Worm (Caenorhabditis elegans) whole organism, young adult: ENCODE data around the gene morc-1.

Source experiments
- B0261.1 ChIP-seq: sonication (generic microtip); optimal IDR thresholded peaks from 2 replicates; lab custom pipeline; 2016; ENCODE audit warnings: mild to moderate bottlenecking, missing genetic modification characterization, moderate library complexity, missing compliant biosample characterization
- C06A6.2 ChIP-seq: fragments of 200-800 bp; sonication (Bioruptor generic); conservative IDR thresholded peaks from 2 replicates; pipeline ENCODE4 v1.3.6; 2022; ENCODE audit warnings: missing genetic modification characterization, missing compliant biosample characterization
- C17E4.6 ChIP-seq: fragments of 200-800 bp; sonication (Bioruptor generic); IDR thresholded peaks from 2 replicates; pipeline ENCODE4 v1.3.6; 2022; ENCODE audit warnings: missing genetic modification reagents, missing genetic modification characterization, missing compliant biosample characterization
- F37B4.10 ChIP-seq: fragments of 200-800 bp; sonication (Bioruptor generic); IDR thresholded peaks from 2 replicates; pipeline ENCODE4 v1.3.6; 2022; ENCODE audit warnings: missing genetic modification characterization, missing compliant biosample characterization
- F52B5.7 ChIP-seq: sonication (generic microtip); optimal IDR thresholded peaks from 2 replicates; lab custom pipeline; 2016; ENCODE audit warnings: mild to moderate bottlenecking, missing genetic modification characterization, missing compliant biosample characterization
- Y53G8AR.9 ChIP-seq: fragments of 200-800 bp; sonication (Bioruptor generic); conservative IDR thresholded peaks from 2 replicates; pipeline ENCODE4 v1.3.6; 2022; ENCODE audit warnings: missing genetic modification reagents, missing genetic modification characterization, missing compliant biosample characterization
- ZK185.1 ChIP-seq: sonication (generic microtip); optimal IDR thresholded peaks from 2 replicates; lab custom pipeline; 2016; ENCODE audit warnings: mild to moderate bottlenecking, missing genetic modification characterization, missing compliant biosample characterization; ENCODE audit not compliant: poor library complexity, severe bottlenecking
- ama-1 ChIP-seq, 3 experiments: fragments of 150-350 bp in 1 of 3; sonication (generic microtip) in 2 of 3; optimal IDR thresholded peaks; 2 replicates each; lab custom pipeline; 2014 to 2018; ENCODE audit warnings: missing biosample characterization in 2 of 3, missing genetic modification characterization in 2 of 3, missing genetic modification reagents in 2 of 3
- aptf-2 ChIP-seq: fragments of 200-800 bp; sonication (Bioruptor generic); conservative IDR thresholded peaks from 2 replicates; pipeline ENCODE4 v1.3.6; 2022; ENCODE audit warnings: missing genetic modification reagents, missing genetic modification characterization, missing compliant biosample characterization
- atf-7 ChIP-seq: sonication (generic microtip); optimal IDR thresholded peaks from 2 replicates; lab custom pipeline; 2017; ENCODE audit warnings: mild to moderate bottlenecking, missing genetic modification characterization, missing compliant biosample characterization
- ccch-3 ChIP-seq: fragments of 200-800 bp; sonication (Bioruptor generic); optimal IDR thresholded peaks from 2 replicates; lab custom pipeline; 2018; ENCODE audit warnings: mild to moderate bottlenecking, missing genetic modification characterization, missing compliant biosample characterization
- cebp-1 ChIP-seq, 2 experiments: fragments of 200-800 bp in 1 of 2; sonication (Bioruptor generic) in 1 of 2; sonication (generic microtip) in 1 of 2; IDR thresholded peaks in 1 of 2; optimal IDR thresholded peaks in 1 of 2; 2 replicates each; pipeline versions ENCODE4 v1.3.6 to Lab custom; 2017 to 2022; ENCODE audit warnings: missing compliant biosample characterization in 2 of 2, missing genetic modification characterization in 2 of 2, mild to moderate bottlenecking in 1 of 2, missing genetic modification reagents in 1 of 2, moderate library complexity in 1 of 2
- ceh-100 ChIP-seq: fragments of 200-800 bp; sonication (Bioruptor generic); IDR thresholded peaks from 2 replicates; pipeline ENCODE4 v1.3.6; 2022; ENCODE audit warnings: missing genetic modification reagents, missing genetic modification characterization, missing compliant biosample characterization
- ceh-27 ChIP-seq: fragments of 200-800 bp; sonication (Bioruptor generic); optimal IDR thresholded peaks from 2 replicates; lab custom pipeline; 2018; ENCODE audit warnings: mild to moderate bottlenecking, missing genetic modification characterization, moderate library complexity, missing compliant biosample characterization
- ceh-40 ChIP-seq: fragments of 200-800 bp; sonication (Bioruptor generic); IDR thresholded peaks from 2 replicates; pipeline ENCODE4 v1.3.6; 2022; ENCODE audit warnings: missing genetic modification characterization, missing compliant biosample characterization
- ceh-58 ChIP-seq: fragments of 200-800 bp; sonication (Bioruptor generic); IDR thresholded peaks from 2 replicates; pipeline ENCODE4 v1.3.6; 2022; ENCODE audit warnings: missing genetic modification characterization, missing compliant biosample characterization
- dox-1 ChIP-seq: fragments of 200-800 bp; sonication (Bioruptor generic); IDR thresholded peaks from 2 replicates; pipeline ENCODE4 v1.3.6; 2022; ENCODE audit warnings: missing genetic modification reagents, missing genetic modification characterization, missing compliant biosample characterization
- efl-1 ChIP-seq: fragments of 150-350 bp; optimal IDR thresholded peaks from 2 replicates; lab custom pipeline; 2014; ENCODE audit warnings: missing biosample characterization, missing genetic modification reagents, missing genetic modification characterization
- gei-17 ChIP-seq: fragments of 200-800 bp; sonication (Bioruptor generic); optimal IDR thresholded peaks from 2 replicates; lab custom pipeline; 2018; ENCODE audit warnings: mild to moderate bottlenecking, missing genetic modification characterization, missing compliant biosample characterization
- hmg-1.2 ChIP-seq: fragments of 200-800 bp; sonication (Bioruptor generic); IDR thresholded peaks from 2 replicates; pipeline ENCODE4 v1.3.6; 2022; ENCODE audit warnings: missing genetic modification reagents, missing genetic modification characterization, missing compliant biosample characterization
- lag-1 ChIP-seq: fragments of 200-800 bp; sonication (Bioruptor generic); IDR thresholded peaks from 2 replicates; pipeline ENCODE4 v1.3.6; 2022; ENCODE audit warnings: missing genetic modification reagents, missing genetic modification characterization, missing compliant biosample characterization
- let-607 ChIP-seq, 2 experiments: fragments of 200-800 bp in 1 of 2; sonication (Bioruptor generic) in 1 of 2; sonication (generic microtip) in 1 of 2; optimal IDR thresholded peaks; 2 replicates each; lab custom pipeline; 2016 to 2018; ENCODE audit warnings: mild to moderate bottlenecking in 2 of 2, missing compliant biosample characterization in 2 of 2, missing genetic modification characterization in 2 of 2, moderate library complexity in 2 of 2, missing genotype in 1 of 2
- lin-26 ChIP-seq: fragments of 200-800 bp; sonication (Bioruptor generic); IDR thresholded peaks from 2 replicates; pipeline ENCODE4 v1.3.6; 2022; ENCODE audit warnings: missing genetic modification reagents, missing genetic modification characterization, missing compliant biosample characterization
- lin-35 ChIP-seq, 3 experiments: fragments of 150-350 bp in 2 of 3; sonication (generic microtip) in 1 of 3; optimal IDR thresholded peaks; 2 replicates each; lab custom pipeline; 2014 to 2018; ENCODE audit warnings: missing biosample characterization in 3 of 3, missing genetic modification characterization in 3 of 3, missing genetic modification reagents in 3 of 3
- lin-40 ChIP-seq: sonication (generic microtip); optimal IDR thresholded peaks from 2 replicates; lab custom pipeline; 2016; ENCODE audit warnings: missing genetic modification characterization, mild to moderate bottlenecking, missing compliant biosample characterization, missing genotype, missing genetic modification reagents
- mcd-1 ChIP-seq: fragments of 200-800 bp; sonication (Bioruptor generic); IDR thresholded peaks from 2 replicates; pipeline ENCODE4 v1.3.6; 2022; ENCODE audit warnings: missing genetic modification reagents, missing genetic modification characterization, missing compliant biosample characterization
- nfya-1 ChIP-seq: sonication (generic microtip); optimal IDR thresholded peaks from 2 replicates; lab custom pipeline; 2017; ENCODE audit warnings: antibody characterized with exemption, missing compliant biosample characterization, missing genetic modification characterization, borderline replicate concordance; ENCODE audit not compliant: insufficient read depth
- nhr-120 ChIP-seq: fragments of 200-800 bp; sonication (Bioruptor generic); IDR thresholded peaks from 2 replicates; pipeline ENCODE4 v1.3.6; 2022; ENCODE audit warnings: missing genetic modification characterization, missing compliant biosample characterization
- nhr-27 ChIP-seq: fragments of 200-800 bp; sonication (Bioruptor generic); optimal IDR thresholded peaks from 2 replicates; lab custom pipeline; 2018; ENCODE audit warnings: mild to moderate bottlenecking, missing genetic modification characterization, moderate library complexity, missing compliant biosample characterization
- nhr-80 ChIP-seq: sonication (generic microtip); optimal IDR thresholded peaks from 2 replicates; lab custom pipeline; 2016; ENCODE audit warnings: missing genetic modification characterization, missing compliant biosample characterization
- nhr-90 ChIP-seq: sonication (generic microtip); optimal IDR thresholded peaks from 2 replicates; lab custom pipeline; 2016; ENCODE audit warnings: missing genotype, mild to moderate bottlenecking, missing genetic modification characterization, missing compliant biosample characterization
- pbrm-1 ChIP-seq: fragments of 200-800 bp; sonication (Bioruptor generic); IDR thresholded peaks from 2 replicates; pipeline ENCODE4 v1.3.6; 2022; ENCODE audit warnings: missing genetic modification reagents, missing genetic modification characterization, missing compliant biosample characterization
- rpc-1 ChIP-seq, 2 experiments: fragments of 150-350 bp in 1 of 2; sonication (generic microtip) in 1 of 2; optimal IDR thresholded peaks; 2 replicates each; lab custom pipeline; 2014 to 2018; ENCODE audit warnings: missing biosample characterization in 1 of 2, missing genetic modification characterization in 1 of 2, missing genetic modification reagents in 1 of 2, missing genotype in 1 of 2
- sea-2 ChIP-seq: fragments of 200-800 bp; sonication (Bioruptor generic); IDR thresholded peaks from 2 replicates; pipeline ENCODE4 v1.3.6; 2022; ENCODE audit warnings: missing genetic modification characterization, missing compliant biosample characterization
- snpc-4 ChIP-seq, 5 experiments: fragments of 150-350 bp in 1 of 5; sonication (generic microtip) in 4 of 5; optimal IDR thresholded peaks; 2 replicates each; lab custom pipeline; 2014 to 2018; ENCODE audit warnings: missing genetic modification characterization in 5 of 5, missing biosample characterization in 3 of 5, antibody characterized with exemption in 2 of 5, mild to moderate bottlenecking in 2 of 5, missing compliant biosample characterization in 2 of 5, missing genotype in 2 of 5, moderate library complexity in 2 of 5, missing genetic modification reagents in 1 of 5
- sptf-2 ChIP-seq: fragments of 200-800 bp; sonication (Bioruptor generic); optimal IDR thresholded peaks from 2 replicates; lab custom pipeline; 2018; ENCODE audit warnings: mild to moderate bottlenecking, missing genetic modification characterization, missing compliant biosample characterization
- tbp1 ChIP-seq: fragments of 200-800 bp; sonication (Bioruptor generic); optimal IDR thresholded peaks from 2 replicates; lab custom pipeline; 2018; ENCODE audit warnings: mild to moderate bottlenecking, missing genetic modification characterization, missing compliant biosample characterization
- tlf-1 ChIP-seq: fragments of 200-800 bp; sonication (Bioruptor generic); optimal IDR thresholded peaks from 2 replicates; lab custom pipeline; 2018; ENCODE audit warnings: mild to moderate bottlenecking, missing genetic modification characterization, missing compliant biosample characterization
- unc-130 ChIP-seq: sonication (generic microtip); optimal IDR thresholded peaks from 2 replicates; lab custom pipeline; 2016; ENCODE audit warnings: missing genetic modification reagents, missing genetic modification characterization, missing compliant biosample characterization
- xnd-1 ChIP-seq: sonication (generic microtip); optimal IDR thresholded peaks from 2 replicates; lab custom pipeline; 2016; ENCODE audit warnings: missing genotype, missing genetic modification reagents, missing genetic modification characterization, missing compliant biosample characterization
- zfh-2 ChIP-seq: fragments of 200-800 bp; sonication (Bioruptor generic); conservative IDR thresholded peaks from 2 replicates; pipeline ENCODE4 v1.3.6; 2022; ENCODE audit warnings: missing genetic modification reagents, missing genetic modification characterization, missing compliant biosample characterization
- zim-3 ChIP-seq: sonication (generic microtip); optimal IDR thresholded peaks from 2 replicates; lab custom pipeline; 2017; ENCODE audit warnings: mild to moderate bottlenecking, missing genetic modification characterization, moderate library complexity, missing compliant biosample characterization
- ztf-26 ChIP-seq: sonication (generic microtip); optimal IDR thresholded peaks from 2 replicates; lab custom pipeline; 2017; ENCODE audit warnings: missing genetic modification characterization, missing compliant biosample characterization
- ztf-28 ChIP-seq: fragments of 200-800 bp; sonication (Bioruptor generic); IDR thresholded peaks from 2 replicates; pipeline ENCODE4 v1.3.6; 2022; ENCODE audit warnings: missing genetic modification reagents, missing genetic modification characterization, missing compliant biosample characterization

morc-1 gene

DNA sequence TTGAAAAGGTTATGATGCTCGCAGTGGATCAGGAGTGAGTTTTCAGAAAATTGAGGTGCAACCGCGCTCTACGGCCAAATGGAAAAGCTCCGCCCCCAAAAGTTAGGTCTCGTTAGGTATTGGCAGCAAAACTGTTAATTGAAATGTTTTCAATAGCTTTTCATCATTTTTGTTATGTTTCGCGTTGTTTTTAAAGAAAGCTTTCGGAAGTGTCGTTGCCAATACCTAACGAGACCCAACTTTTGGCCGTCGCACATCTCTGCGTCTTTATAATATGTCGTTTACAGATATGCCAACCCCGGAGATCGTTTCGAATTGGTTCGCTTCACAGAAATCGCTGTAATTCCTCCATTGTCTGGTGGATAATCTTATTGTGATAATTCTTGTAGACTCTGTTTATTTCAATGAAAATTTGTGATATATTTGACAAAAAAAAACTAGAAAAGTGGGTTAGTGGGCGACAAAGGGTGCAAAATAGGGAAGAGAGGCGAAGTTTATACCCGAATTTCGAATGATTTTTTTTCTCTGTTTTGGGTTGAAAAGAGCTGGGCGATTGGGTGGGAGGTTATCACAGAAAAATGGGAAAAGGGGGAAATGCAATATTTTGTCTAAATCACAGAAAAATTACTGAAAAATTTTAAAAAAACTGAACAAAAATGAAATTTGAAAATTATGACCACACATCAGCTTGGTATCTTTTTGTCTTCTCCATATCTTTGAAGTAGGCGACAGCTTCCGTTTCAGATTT lies 10.2 kb downstream of the morc-1 start (continued):
- TF ChIP-seq B0261.1 (tag; lab: Kevin White, UChicago): no peak
- peak; percentile 75 for TF ChIP-seq mcd-1 (GFP tag; lab: Robert Waterston, UW)
- no peak for TF ChIP-seq xnd-1 (tag; lab: Kevin White, UChicago)
- TF ChIP-seq pbrm-1 (GFP tag; lab: Robert Waterston, UW): no peak; the same call in 1 of the 2 replicates
- TF ChIP-seq ama-1 (optimal IDR thresholded peaks at IDR 0.05; lab: Kevin White, UChicago): no peak
- TF ChIP-seq ama-1 (GFP tag; optimal IDR thresholded peaks at IDR 0.05; lab: Kevin White, UChicago): peak in 1 of 2 experiments; percentile 4
- TF ChIP-seq tlf-1 (GFP tag; lab: Kevin White, UChicago): peak; percentile 69
- TF ChIP-seq lag-1 (GFP tag; lab: Robert Waterston, UW): no peak
- no peak for TF ChIP-seq aptf-2
- TF ChIP-seq atf-7: peak; percentile 73
- peak; percentile 87 for TF ChIP-seq nhr-90
- no peak for TF ChIP-seq F37B4.10 (GFP tag; lab: Robert Waterston, UW)
- no peak for TF ChIP-seq unc-130
- TF ChIP-seq sptf-2 (GFP tag; lab: Kevin White, UChicago): no peak
- no peak for TF ChIP-seq nhr-120
- TF ChIP-seq ztf-26 (tag; lab: Kevin White, UChicago): no peak
- TF ChIP-seq snpc-4 (GFP tag; optimal IDR thresholded peaks at IDR 0.05; lab: Kevin White, UChicago): no peak
- TF ChIP-seq snpc-4 (tag; optimal IDR thresholded peaks at IDR 0.05; lab: Kevin White, UChicago): no peak
- TF ChIP-seq sea-2 (GFP tag; lab: Robert Waterston, UW): no peak
- TF ChIP-seq dox-1: peak; percentile 27; the same call in 1 of the 2 replicates
- peak; percentile 42 for TF ChIP-seq nhr-80 (tag; lab: Kevin White, UChicago)
- peak; percentile 11 for TF ChIP-seq zim-3 (tag; lab: Kevin White, UChicago)
- TF ChIP-seq ceh-40 (GFP tag; lab: Robert Waterston, UW): no peak
- TF ChIP-seq ccch-3 (GFP tag; lab: Kevin White, UChicago): no peak
- peak; percentile 77 for TF ChIP-seq Y53G8AR.9 (GFP tag; lab: Robert Waterston, UW)
- peak; percentile 26; the same call in 1 of the 2 replicates for TF ChIP-seq hmg-1.2 (GFP tag; lab: Robert Waterston, UW)
- no peak for TF ChIP-seq efl-1 (GFP tag; lab: Kevin White, UChicago)
- TF ChIP-seq rpc-1 (optimal IDR thresholded peaks at IDR 0.05; lab: Kevin White, UChicago): no peak
- no peak for TF ChIP-seq rpc-1 (tag; optimal IDR thresholded peaks at IDR 0.05; lab: Kevin White, UChicago)
- TF ChIP-seq zfh-2 (GFP tag; lab: Robert Waterston, UW): no peak
- TF ChIP-seq lin-26: peak; percentile 62; the same call in 1 of the 2 replicates
- TF ChIP-seq tbp1: peak; percentile 8
- no peak for TF ChIP-seq ceh-100 (GFP tag; lab: Robert Waterston, UW)
- no peak for TF ChIP-seq nhr-27
- TF ChIP-seq ZK185.1: peak; percentile 45
- peak; percentile 50 for TF ChIP-seq lin-40 (tag; lab: Kevin White, UChicago)
- TF ChIP-seq cebp-1 (GFP tag; IDR thresholded peaks at IDR 0.05; lab: Robert Waterston, UW): 0 out of 2 replicates have a peak, but pooled peaks have one; percentile 12
- TF ChIP-seq cebp-1 (tag; optimal IDR thresholded peaks at IDR 0.05; lab: Kevin White, UChicago): peak; percentile 68
- no peak for TF ChIP-seq ztf-28 (GFP tag; lab: Robert Waterston, UW)
- peak in 1 of 2 experiments; percentile 20 for TF ChIP-seq let-607 (tag; optimal IDR thresholded peaks at IDR 0.05; lab: Kevin White, UChicago)
- peak; percentile 11 for TF ChIP-seq gei-17
- TF ChIP-seq nfya-1: no peak
- TF ChIP-seq ceh-58: no peak
- no peak; the same call in 1 of the 2 replicates for TF ChIP-seq C06A6.2
- TF ChIP-seq ceh-27 (GFP tag; lab: Kevin White, UChicago): peak; percentile 25
- peak; percentile 11 for TF ChIP-seq F52B5.7 (tag; lab: Kevin White, UChicago)
- no peak for TF ChIP-seq lin-35 (GFP tag; optimal IDR thresholded peaks at IDR 0.05; lab: Kevin White, UChicago)
- TF ChIP-seq C17E4.6 (GFP tag; lab: Robert Waterston, UW): no peak
